Worm (Caenorhabditis elegans) whole organism, L3 larva: ENCODE results near the gene cox-11.

Experiments used
- R02D3.7 ChIP-seq: fragments of 150-350 bp; optimal IDR thresholded peaks from 2 replicates; lab custom pipeline; 2014; ENCODE audit warnings: missing biosample characterization, missing genetic modification characterization
- ZK546.5 ChIP-seq: sonication (generic microtip); optimal IDR thresholded peaks from 2 replicates; lab custom pipeline; 2017; ENCODE audit warnings: missing biosample characterization, missing genetic modification characterization
- aly-2 ChIP-seq: fragments of 150-350 bp; optimal IDR thresholded peaks from 2 replicates; lab custom pipeline; 2014; ENCODE audit warnings: missing biosample characterization, missing genetic modification characterization
- ama-1 ChIP-seq: fragments of 150-350 bp; optimal IDR thresholded peaks from 2 replicates; lab custom pipeline; 2018
- ceh-16 ChIP-seq: sonication (generic microtip); optimal IDR thresholded peaks from 2 replicates; lab custom pipeline; 2017; ENCODE audit warnings: missing biosample characterization, missing genetic modification characterization
- ceh-28 ChIP-seq: fragments of 150-350 bp; optimal IDR thresholded peaks from 2 replicates; lab custom pipeline; 2014; ENCODE audit warnings: missing biosample characterization, missing genetic modification reagents, missing genetic modification characterization
- ceh-82 ChIP-seq: fragments of 150-350 bp; optimal IDR thresholded peaks from 2 replicates; lab custom pipeline; 2014; ENCODE audit warnings: missing biosample characterization, missing genetic modification characterization
- ceh-9 ChIP-seq: sonication (generic microtip); optimal IDR thresholded peaks from 2 replicates; lab custom pipeline; 2018; ENCODE audit warnings: missing biosample characterization, missing genetic modification characterization
- daf-12 ChIP-seq: fragments of 150-350 bp; optimal IDR thresholded peaks from 2 replicates; lab custom pipeline; 2014; ENCODE audit warnings: missing biosample characterization, missing genetic modification reagents, missing genetic modification characterization
- egl-27 ChIP-seq: sonication (generic microtip); optimal IDR thresholded peaks from 4 replicates; lab custom pipeline; 2017; ENCODE audit warnings: missing biosample characterization, missing genetic modification reagents, missing genetic modification characterization
- egl-5 ChIP-seq: fragments of 150-350 bp; optimal IDR thresholded peaks from 2 replicates; lab custom pipeline; 2017; ENCODE audit warnings: missing biosample characterization, missing genetic modification reagents, missing genetic modification characterization, inconsistent platforms
- elt-1 ChIP-seq: fragments of 150-350 bp; optimal IDR thresholded peaks from 2 replicates; lab custom pipeline; 2014; ENCODE audit warnings: missing biosample characterization, missing genetic modification characterization
- elt-2 ChIP-seq: sonication (generic microtip); optimal IDR thresholded peaks from 2 replicates; lab custom pipeline; 2016; ENCODE audit warnings: missing genetic modification reagents, mild to moderate bottlenecking, missing genetic modification characterization, missing compliant biosample characterization
- fkh-10 ChIP-seq: sonication (generic microtip); optimal IDR thresholded peaks from 2 replicates; lab custom pipeline; 2017; ENCODE audit warnings: missing biosample characterization, missing genetic modification reagents, missing genetic modification characterization
- fkh-2 ChIP-seq: fragments of 150-350 bp; optimal IDR thresholded peaks from 2 replicates; lab custom pipeline; 2014; ENCODE audit warnings: missing biosample characterization, missing genetic modification reagents, missing genetic modification characterization
- fos-1 ChIP-seq: fragments of 150-350 bp; optimal IDR thresholded peaks from 2 replicates; lab custom pipeline; 2014; ENCODE audit warnings: missing biosample characterization, missing genetic modification characterization
- hmg-11 ChIP-seq: sonication (generic microtip); optimal IDR thresholded peaks from 2 replicates; lab custom pipeline; 2016; ENCODE audit warnings: missing genetic modification characterization, missing compliant biosample characterization
- jun-1 ChIP-seq: fragments of 150-350 bp; optimal IDR thresholded peaks from 2 replicates; lab custom pipeline; 2014; ENCODE audit warnings: missing biosample characterization, missing genetic modification reagents, missing genetic modification characterization
- lin-15B ChIP-seq: fragments of 150-350 bp; optimal IDR thresholded peaks from 2 replicates; lab custom pipeline; 2014; ENCODE audit warnings: missing biosample characterization, missing genetic modification characterization
- lin-39 ChIP-seq: fragments of 150-350 bp; optimal IDR thresholded peaks from 2 replicates; lab custom pipeline; 2018; ENCODE audit warnings: missing biosample characterization, missing genetic modification reagents, missing genetic modification characterization
- lsy-12 ChIP-seq: sonication (generic microtip); optimal IDR thresholded peaks from 2 replicates; lab custom pipeline; 2016; ENCODE audit warnings: mild to moderate bottlenecking, missing genetic modification characterization, missing compliant biosample characterization
- mdl-1 ChIP-seq: fragments of 150-350 bp; optimal IDR thresholded peaks from 2 replicates; lab custom pipeline; 2014; ENCODE audit warnings: missing biosample characterization, missing genetic modification characterization
- mml-1 ChIP-seq: fragments of 150-350 bp; sonication (generic microtip); optimal IDR thresholded peaks from 3 replicates; lab custom pipeline; 2014; ENCODE audit warnings: missing biosample characterization, missing genetic modification characterization
- nfya-1 ChIP-seq: sonication (generic microtip); optimal IDR thresholded peaks from 2 replicates; lab custom pipeline; 2017; ENCODE audit warnings: missing genetic modification characterization, mild to moderate bottlenecking, missing compliant biosample characterization, antibody characterized with exemption, moderate library complexity; ENCODE audit not compliant: insufficient read depth
- nhr-11 ChIP-seq: fragments of 150-350 bp; optimal IDR thresholded peaks from 2 replicates; lab custom pipeline; 2014; ENCODE audit warnings: missing biosample characterization, missing genetic modification characterization
- nhr-12 ChIP-seq: fragments of 150-350 bp; optimal IDR thresholded peaks from 2 replicates; lab custom pipeline; 2014; ENCODE audit warnings: missing biosample characterization, missing genetic modification characterization
- nhr-237 ChIP-seq: fragments of 150-350 bp; optimal IDR thresholded peaks from 2 replicates; lab custom pipeline; 2014; ENCODE audit warnings: missing biosample characterization, missing genetic modification characterization
- nhr-25 ChIP-seq: sonication (generic microtip); optimal IDR thresholded peaks from 2 replicates; lab custom pipeline; 2017; ENCODE audit warnings: missing biosample characterization, missing genetic modification characterization
- nhr-28 ChIP-seq: fragments of 150-350 bp; optimal IDR thresholded peaks from 2 replicates; lab custom pipeline; 2014; ENCODE audit warnings: missing biosample characterization, missing genetic modification characterization
- nhr-67 ChIP-seq: fragments of 150-350 bp; optimal IDR thresholded peaks from 2 replicates; lab custom pipeline; 2014; ENCODE audit warnings: missing biosample characterization, missing genetic modification characterization
- nhr-76 ChIP-seq: fragments of 150-350 bp; sonication (generic microtip); optimal IDR thresholded peaks from 5 replicates; lab custom pipeline; 2014; ENCODE audit warnings: missing biosample characterization, missing genetic modification characterization
- nhr-77 ChIP-seq: fragments of 150-350 bp; optimal IDR thresholded peaks from 2 replicates; lab custom pipeline; 2014; ENCODE audit warnings: missing biosample characterization, missing genetic modification characterization
- pha-4 ChIP-seq: fragments of 150-350 bp; optimal IDR thresholded peaks from 2 replicates; lab custom pipeline; 2014; ENCODE audit warnings: missing biosample characterization, missing genetic modification reagents, missing genetic modification characterization
- pqm-1 ChIP-seq: fragments of 150-350 bp; optimal IDR thresholded peaks from 2 replicates; lab custom pipeline; 2017; ENCODE audit warnings: missing biosample characterization, missing genetic modification characterization, inconsistent platforms
- sea-2 ChIP-seq: fragments of 150-350 bp; sonication (generic microtip); optimal IDR thresholded peaks from 4 replicates; lab custom pipeline; 2014; ENCODE audit warnings: missing biosample characterization, missing genetic modification reagents, missing genetic modification characterization
- skn-1 ChIP-seq: fragments of 150-350 bp; optimal IDR thresholded peaks from 2 replicates; lab custom pipeline; 2014; ENCODE audit warnings: missing biosample characterization, missing genetic modification characterization
- snpc-4 ChIP-seq: fragments of 150-350 bp; optimal IDR thresholded peaks from 2 replicates; lab custom pipeline; 2014; ENCODE audit warnings: missing biosample characterization, missing genetic modification characterization
- tbx-2 ChIP-seq: sonication (generic microtip); optimal IDR thresholded peaks from 2 replicates; lab custom pipeline; 2016; ENCODE audit warnings: mild to moderate bottlenecking, missing genetic modification characterization, missing compliant biosample characterization
- unc-39 ChIP-seq: sonication (generic microtip); optimal IDR thresholded peaks from 4 replicates; lab custom pipeline; 2017; ENCODE audit warnings: missing biosample characterization, missing genetic modification characterization
- unc-62 ChIP-seq: fragments of 150-350 bp; sonication (generic microtip); optimal IDR thresholded peaks from 4 replicates; lab custom pipeline; 2014; ENCODE audit warnings: missing biosample characterization, missing genetic modification reagents, missing genetic modification characterization
- zag-1 ChIP-seq: fragments of 150-350 bp; optimal IDR thresholded peaks from 2 replicates; lab custom pipeline; 2014; ENCODE audit warnings: missing biosample characterization, missing genetic modification characterization
- ztf-11 ChIP-seq: fragments of 150-350 bp; optimal IDR thresholded peaks from 2 replicates; lab custom pipeline; 2014; ENCODE audit warnings: missing biosample characterization, missing genetic modification characterization
- ztf-4 ChIP-seq: fragments of 150-350 bp; optimal IDR thresholded peaks from 2 replicates; lab custom pipeline; 2014; ENCODE audit warnings: missing biosample characterization, missing genetic modification characterization

cox-11 gene

ce11 chrIV:13250243-13250642 lies 6.1 kb downstream of the cox-11 start:
- TF ChIP-seq ZK546.5 (no peak), ama-1 (lab: Kevin White, UChicago) (peak; percentile 33)
- TF ChIP-seq, all 47 proteins: peak for 1

- TF ChIP-seq unc-39 (tag; lab: Kevin White, UChicago) = no peak
- TF ChIP-seq elt-2 (tag; lab: Kevin White, UChicago) = peak; percentile 41
- peak; percentile 57 for TF ChIP-seq pqm-1 (tag; lab: Kevin White, UChicago)
Observed at ce11 chrIV:13252211-13252610, 8.1 kb downstream of the cox-11 start, which contains the start of gene ttr-51. ttr-51 (minus strand) TSS chrIV:13252311.

- TF ChIP-seq lin-15B = no peak
- no peak for TF ChIP-seq ceh-9 (tag; lab: Kevin White, UChicago)
- no peak for TF ChIP-seq skn-1 (tag; lab: Kevin White, UChicago)
- no peak for TF ChIP-seq ztf-11 (tag; lab: Kevin White, UChicago)
- no peak for TF ChIP-seq nhr-12 (tag; lab: Kevin White, UChicago)
- TF ChIP-seq daf-12 (tag; lab: Kevin White, UChicago) = no peak
- peak; percentile 92 for TF ChIP-seq pqm-1 (tag; lab: Kevin White, UChicago)
- TF ChIP-seq pha-4 = peak; percentile 52
- no peak for TF ChIP-seq mml-1 (tag; lab: Kevin White, UChicago)
- no peak for TF ChIP-seq mdl-1 (tag; lab: Kevin White, UChicago)
- TF ChIP-seq lsy-12 (tag; lab: Kevin White, UChicago) = no peak
- no peak for TF ChIP-seq nhr-67
- no peak for TF ChIP-seq elt-1 (tag; lab: Kevin White, UChicago)
- no peak for TF ChIP-seq zag-1
- no peak for TF ChIP-seq R02D3.7 (tag; lab: Kevin White, UChicago)
- TF ChIP-seq elt-2 (tag; lab: Kevin White, UChicago) = peak; percentile 98
- TF ChIP-seq fkh-2 (tag; lab: Kevin White, UChicago) = no peak
- TF ChIP-seq ceh-82 (tag; lab: Kevin White, UChicago) = no peak
- no peak for TF ChIP-seq nhr-11
- TF ChIP-seq sea-2 = no peak
- peak; percentile 61 for TF ChIP-seq jun-1 (tag; lab: Kevin White, UChicago)
- no peak for TF ChIP-seq ceh-16 (tag; lab: Kevin White, UChicago)
- TF ChIP-seq nhr-28 (tag; lab: Kevin White, UChicago) = no peak
- TF ChIP-seq nhr-25 (tag; lab: Kevin White, UChicago) = no peak
- no peak for TF ChIP-seq ztf-4 (tag; lab: Kevin White, UChicago)
- peak; percentile 5 for TF ChIP-seq lin-39
- peak; percentile 73 for TF ChIP-seq egl-5
- no peak for TF ChIP-seq aly-2 (tag; lab: Kevin White, UChicago)
- no peak for TF ChIP-seq ceh-28
- TF ChIP-seq nhr-237 (tag; lab: Kevin White, UChicago) = no peak
- no peak for TF ChIP-seq nhr-77 (tag; lab: Kevin White, UChicago)
- TF ChIP-seq nhr-76 (tag; lab: Kevin White, UChicago) = no peak
- TF ChIP-seq ZK546.5 = no peak
- no peak for TF ChIP-seq hmg-11 (tag; lab: Kevin White, UChicago)
- peak; percentile 24 for TF ChIP-seq nfya-1 (tag; lab: Kevin White, UChicago)
- TF ChIP-seq fos-1 = no peak
- TF ChIP-seq tbx-2 (tag; lab: Kevin White, UChicago) = no peak
- no peak for TF ChIP-seq unc-62 (GFP tag; lab: Kevin White, UChicago)
- no peak for TF ChIP-seq snpc-4 (tag; lab: Kevin White, UChicago)
- TF ChIP-seq ama-1 (lab: Kevin White, UChicago) = no peak
Observed at ce11 chrIV:13253841-13254240, 9.7 kb downstream of the cox-11 start, which contains the start of gene ttr-45. ttr-45 (plus strand) TSS chrIV:13254225.

- TF ChIP-seq fos-1 (no peak), nhr-28 (tag; lab: Kevin White, UChicago) (no peak), daf-12 (tag; lab: Kevin White, UChicago) (no peak), lin-15B (no peak), ceh-16 (tag; lab: Kevin White, UChicago) (no peak), ztf-4 (tag; lab: Kevin White, UChicago) (no peak), fkh-2 (tag; lab: Kevin White, UChicago) (no peak), egl-27 (tag; lab: Kevin White, UChicago) (no peak), fkh-10 (GFP tag; lab: Kevin White, UChicago) (no peak), ama-1 (lab: Kevin White, UChicago) (no peak)
- TF ChIP-seq, all 47 proteins: peak for 0
Observed at ce11 chrIV:13255886-13256285, 11.8 kb downstream of the cox-11 start, which contains the start of gene bus-12. bus-12 (plus strand) TSS chrIV:13256186.
